Worm (Caenorhabditis elegans): ENCODE data around the gene str-56.
A peak's percentile ranks its signal among the peaks of the same experiment; 100 is the strongest.
"Not testable (repeated sequence)": the region's sequence is repeated elsewhere in the genome, so short reads cannot be mapped to it uniquely, and the experiment has no call there.

Gene str-56

DNA sequence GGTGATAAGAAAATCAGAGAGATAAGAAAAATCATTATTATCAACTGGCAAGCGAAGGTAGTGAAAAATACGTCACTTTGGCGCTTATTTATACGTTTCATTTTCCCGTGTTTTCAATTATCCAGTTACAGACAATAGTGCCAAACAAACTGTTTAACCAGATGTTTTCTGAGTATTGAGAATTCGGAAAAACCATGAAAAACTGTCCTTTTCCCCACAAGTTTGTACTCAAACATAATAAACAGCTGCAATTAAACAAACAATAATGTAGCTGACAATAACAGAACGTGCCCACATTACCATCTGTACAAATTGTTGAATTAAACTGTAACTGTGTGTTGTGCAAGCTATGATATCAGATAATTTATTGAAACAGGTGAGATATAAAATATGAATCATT lies 33.2 kb downstream of the str-56 start, which contains the start of the genes F35E8.1 and F35E8.2:
Gene F35E8.1 (minus strand): TSS at position 101 of the 400 bp plus-strand sequence.
Gene F35E8.2 (plus strand): TSS at position 132 of the 400 bp plus-strand sequence.
- not testable (repeated sequence) for TF ChIP-seq daf-16 (GFP tag; optimal IDR thresholded peaks at IDR 0.05)
- TF ChIP-seq daf-16 (tag; optimal IDR thresholded peaks at IDR 0.05): peak; percentile 46
- TF ChIP-seq dmd-6 (GFP tag; IDR thresholded peaks at IDR 0.05): 0 out of 2 replicates have a peak, but pooled peaks have one; percentile 14

DNA sequence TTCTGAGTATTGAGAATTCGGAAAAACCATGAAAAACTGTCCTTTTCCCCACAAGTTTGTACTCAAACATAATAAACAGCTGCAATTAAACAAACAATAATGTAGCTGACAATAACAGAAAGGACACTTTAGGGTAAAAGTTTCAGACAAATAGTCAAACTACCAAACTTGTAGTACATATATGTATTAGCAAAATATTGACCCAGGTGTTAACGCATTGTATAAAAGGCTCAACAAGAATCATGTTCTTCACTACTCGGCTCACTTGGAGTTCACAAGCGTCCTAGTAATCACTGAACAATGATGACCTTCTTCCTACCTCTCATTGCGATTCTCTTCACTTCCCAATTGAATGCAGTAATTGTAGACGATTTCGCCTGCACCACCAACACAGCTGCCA lies 39.5 kb downstream of the str-56 start, which contains the start of gene F35E8.6:
Gene F35E8.6 (plus strand): TSS at position 301 of the 400 bp plus-strand sequence.
- TF ChIP-seq daf-12 (tag; optimal IDR thresholded peaks at IDR 0.05) (no peak), spr-1 (tag; optimal IDR thresholded peaks at IDR 0.05) (no peak), aly-2 (tag; optimal IDR thresholded peaks at IDR 0.05) (no peak), lsy-2 (tag; optimal IDR thresholded peaks at IDR 0.05) (no peak), nhr-25 (tag; optimal IDR thresholded peaks at IDR 0.05; ENCODE audit: borderline replicate concordance, insufficient read depth) (no peak), nhr-48 (tag; optimal IDR thresholded peaks at IDR 0.05) (no peak), dve-1 (tag; optimal IDR thresholded peaks at IDR 0.05; ENCODE audit: insufficient read depth) (no peak), cey-2 (tag; optimal IDR thresholded peaks at IDR 0.05; ENCODE audit: borderline replicate concordance, insufficient read depth) (no peak), nhr-42 (GFP tag; IDR thresholded peaks at IDR 0.05) (no peak), nhr-10 (tag; optimal IDR thresholded peaks at IDR 0.05) (no peak), T20F7.1 (GFP tag; optimal IDR thresholded peaks at IDR 0.05) (no peak), mdt-29 (GFP tag; IDR thresholded peaks at IDR 0.05) (no peak), mxl-2 (GFP tag; conservative IDR thresholded peaks at IDR 0.05) (no peak), pqm-1 (tag; optimal IDR thresholded peaks at IDR 0.05) (no peak), dmd-9 (GFP tag; IDR thresholded peaks at IDR 0.05) (no peak), ZK546.5 (tag; optimal IDR thresholded peaks at IDR 0.05) (no peak)

- TF ChIP-seq set-16 (GFP tag; IDR thresholded peaks at IDR 0.05): peak; percentile 58
- TF ChIP-seq T26A8.4 (GFP tag; IDR thresholded peaks at IDR 0.05): no peak
Measured at ce11 chrV:15912677-15913076, 40.3 kb downstream of the str-56 start.

ce11 chrV:15913714-15914113 lies 41.3 kb downstream of the str-56 start, which contains the start of gene F35E8.7:
Gene F35E8.7, plus strand, starts transcription at chrV:15914014.
- no peak for TF ChIP-seq ceh-44 (GFP tag; IDR thresholded peaks at IDR 0.05)

ce11 chrV:15914774-15915173 lies 42.4 kb downstream of the str-56 start:
- TF ChIP-seq nhr-28 (tag; optimal IDR thresholded peaks at IDR 0.05): no peak
- peak; percentile 57 for TF ChIP-seq set-16 (GFP tag; IDR thresholded peaks at IDR 0.05)
- TF ChIP-seq unc-62 (GFP tag; optimal IDR thresholded peaks at IDR 0.05 in 1 of 2): no peak
- no peak for TF ChIP-seq unc-62 (tag; optimal IDR thresholded peaks at IDR 0.05)
- TF ChIP-seq mxl-2 (GFP tag; conservative IDR thresholded peaks at IDR 0.05): no peak
- TF ChIP-seq cey-2 (tag; optimal IDR thresholded peaks at IDR 0.05; ENCODE audit: borderline replicate concordance, insufficient read depth): no peak
- no peak for TF ChIP-seq lin-38 (GFP tag; IDR thresholded peaks at IDR 0.05)
- no peak for TF ChIP-seq hlh-30 (tag; optimal IDR thresholded peaks at IDR 0.05; ENCODE audit: insufficient read depth)
- no peak for TF ChIP-seq zfp-3 (GFP tag; conservative IDR thresholded peaks at IDR 0.05)
- no peak for TF ChIP-seq ces-1 (GFP tag; optimal IDR thresholded peaks at IDR 0.05)
- no peak for TF ChIP-seq dmd-6 (GFP tag; IDR thresholded peaks at IDR 0.05)
- TF ChIP-seq madf-9 (GFP tag; conservative IDR thresholded peaks at IDR 0.05): no peak
- TF ChIP-seq dmd-8 (GFP tag; IDR thresholded peaks at IDR 0.05): 0 out of 2 replicates have a peak, but pooled peaks have one; percentile 23
- no peak for TF ChIP-seq ceh-32 (tag; optimal IDR thresholded peaks at IDR 0.05; ENCODE audit: poor library complexity)
- no peak for TF ChIP-seq unc-130 (GFP tag; optimal IDR thresholded peaks at IDR 0.05)
- TF ChIP-seq fos-1 (tag; optimal IDR thresholded peaks at IDR 0.05): no peak
- TF ChIP-seq snpc-1.2 (GFP tag; IDR thresholded peaks at IDR 0.05): no peak
- TF ChIP-seq Y5F2A.4 (GFP tag; optimal IDR thresholded peaks at IDR 0.05): no peak
- TF ChIP-seq nhr-237 (tag; optimal IDR thresholded peaks at IDR 0.05): no peak

Measured in whole organism, L4 larva.